Fruit fly (Drosophila melanogaster): Measurements from ENCODE around the gene CG10584.

Gene CG10584

DNA sequence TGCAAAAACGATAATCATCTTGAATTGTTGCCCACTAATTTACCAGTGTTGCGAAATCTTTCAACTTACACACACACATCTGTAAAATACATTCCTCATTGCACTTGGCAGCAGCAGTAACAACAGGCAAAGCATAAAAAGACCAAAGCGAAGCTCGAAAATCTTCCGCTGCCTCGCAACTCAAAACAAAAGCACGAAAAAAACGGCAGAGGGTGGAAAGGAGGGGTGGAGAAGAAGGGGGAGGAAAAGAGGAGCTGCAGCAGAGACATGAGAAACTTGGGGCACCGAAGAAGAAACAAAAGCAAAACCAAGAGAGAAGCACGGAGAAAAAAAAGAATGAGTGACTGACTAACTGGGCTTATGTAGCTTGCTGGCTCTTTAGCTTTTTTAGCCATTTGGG is 17.7 kb downstream of the CG10584 start (continued):
- TF ChIP-seq acj6 (GFP tag; optimal IDR thresholded peaks at IDR 0.05) (no peak), Eip93F (GFP tag; optimal IDR thresholded peaks at IDR 0.05) (peak; percentile 12), CG6163 (GFP tag; IDR thresholded peaks at IDR 0.05) (peak; percentile 78), CG11294 (GFP tag; IDR thresholded peaks at IDR 0.05) (no peak), CG10669 (GFP tag; optimal IDR thresholded peaks at IDR 0.05) (no peak), CG1621 (tag; optimal IDR thresholded peaks at IDR 0.05) (peak; percentile 38), CG8319 (GFP tag; optimal IDR thresholded peaks at IDR 0.05) (peak; percentile 5)

DNA sequence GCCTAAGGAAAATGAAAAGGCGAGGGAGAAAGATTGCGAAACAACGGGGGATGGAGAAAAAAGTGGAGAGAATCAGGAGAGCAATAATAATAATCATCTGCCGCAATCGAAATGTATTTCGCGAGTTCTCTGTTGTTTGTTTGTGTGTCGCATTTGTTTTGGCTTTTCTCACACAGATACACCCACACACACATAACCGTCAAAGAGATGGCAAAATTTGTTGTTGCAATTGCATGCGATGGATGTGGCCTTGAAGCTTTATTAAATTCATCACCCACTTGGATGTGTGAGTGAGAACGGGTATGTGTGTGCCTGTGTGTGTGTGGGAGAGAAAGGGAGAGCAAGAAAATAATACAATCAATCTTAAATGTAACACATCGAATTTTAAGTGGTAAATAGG is 19.5 kb downstream of the CG10584 start:
- peak; percentile 23 for TF ChIP-seq vri (GFP tag; optimal IDR thresholded peaks at IDR 0.05)
- TF ChIP-seq Sox102F (GFP tag; optimal IDR thresholded peaks at IDR 0.05) = no peak
- TF ChIP-seq Sox14 (GFP tag; optimal IDR thresholded peaks at IDR 0.05) = peak; percentile 9
- peak; percentile 64 for TF ChIP-seq svp (GFP tag)

DNA sequence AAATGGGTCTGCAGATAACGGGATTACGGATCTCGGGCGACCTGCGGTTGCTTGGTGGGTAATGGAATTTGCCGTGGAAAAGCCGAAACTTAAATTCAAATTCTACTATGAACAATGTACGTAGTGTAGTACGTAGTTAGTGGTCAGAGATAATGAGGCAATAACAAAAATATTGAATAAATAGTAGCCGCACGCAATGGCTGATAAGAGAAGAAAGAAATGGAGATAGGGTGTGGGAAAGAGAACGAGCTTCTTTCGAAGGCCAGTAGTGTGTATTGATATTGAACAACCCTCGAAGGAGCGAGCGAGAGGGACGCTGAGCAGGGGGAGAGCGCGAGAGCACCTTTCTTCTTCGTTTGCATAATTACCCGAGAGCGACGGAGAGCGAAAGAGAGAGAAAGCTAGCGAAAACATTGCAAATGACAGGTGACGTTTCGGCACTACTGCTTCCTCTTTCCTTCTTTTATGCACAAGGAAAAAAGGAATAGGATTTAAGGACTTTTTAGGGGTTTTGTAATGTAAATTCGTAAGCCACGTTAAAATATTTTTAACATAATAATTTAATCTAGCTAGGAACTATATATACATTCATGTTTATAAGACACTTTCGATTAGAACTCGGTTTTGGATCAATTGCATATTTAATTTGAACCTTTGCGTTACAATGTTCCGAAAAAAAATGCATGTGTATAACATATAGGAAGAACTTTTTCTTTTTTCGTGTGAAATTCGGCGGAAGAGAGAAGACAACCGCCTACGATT is 20.1 kb downstream of the CG10584 start:
- TF ChIP-seq CG1621 (tag; optimal IDR thresholded peaks at IDR 0.05) (no peak), fd85E (GFP tag; optimal IDR thresholded peaks at IDR 0.05) (no peak), Gug (GFP tag; IDR thresholded peaks at IDR 0.05) (no peak), CG34406 (GFP tag; optimal IDR thresholded peaks at IDR 0.05) (peak; percentile 50), Eip93F (GFP tag; optimal IDR thresholded peaks at IDR 0.05) (no peak), Ets21C (GFP tag; optimal IDR thresholded peaks at IDR 0.05) (no peak), CG8119 (GFP tag; IDR thresholded peaks at IDR 0.05) (peak; percentile 75), Eip75B (GFP tag; optimal IDR thresholded peaks at IDR 0.05) (no peak), dac (GFP tag; optimal IDR thresholded peaks at IDR 0.05) (no peak), CG32006 (GFP tag; optimal IDR thresholded peaks at IDR 0.05) (peak; percentile 87), OdsH (GFP tag; optimal IDR thresholded peaks at IDR 0.05) (peak; percentile 72), cyc (GFP tag; optimal IDR thresholded peaks at IDR 0.05) (peak; percentile 43), Sox14 (GFP tag; optimal IDR thresholded peaks at IDR 0.05) (peak; percentile 30), CG7368 (GFP tag; optimal IDR thresholded peaks at IDR 0.05) (no peak), CG10631 (GFP tag; optimal IDR thresholded peaks at IDR 0.05) (peak; percentile 32), CG3919 (GFP tag; optimal IDR thresholded peaks at IDR 0.05) (peak; percentile 32), CG6792 (GFP tag; optimal IDR thresholded peaks at IDR 0.05) (no peak), topi (GFP tag; optimal IDR thresholded peaks at IDR 0.05) (peak; percentile 70), CG10669 (GFP tag; optimal IDR thresholded peaks at IDR 0.05) (peak; percentile 43), Hr38 (GFP tag; optimal IDR thresholded peaks at IDR 0.05) (no peak), CG6163 (GFP tag; IDR thresholded peaks at IDR 0.05) (peak; percentile 50; the same call in 2 of the 3 replicates), Sox15 (GFP tag; optimal IDR thresholded peaks at IDR 0.05) (peak; percentile 15), CG8319 (GFP tag; optimal IDR thresholded peaks at IDR 0.05) (no peak), CG11902 (GFP tag; optimal IDR thresholded peaks at IDR 0.05) (no peak), CG9139 (GFP tag; optimal IDR thresholded peaks at IDR 0.05) (no peak), fd59A (GFP tag; optimal IDR thresholded peaks at IDR 0.05) (peak; percentile 9), lz (GFP tag; optimal IDR thresholded peaks at IDR 0.05) (no peak), Hr4 (GFP tag; optimal IDR thresholded peaks at IDR 0.05) (peak; percentile 75), CG11762 (GFP tag; optimal IDR thresholded peaks at IDR 0.05; ENCODE audit: insufficient read depth) (peak; percentile 21), dsx (GFP tag; optimal IDR thresholded peaks at IDR 0.05; ENCODE audit: poor library complexity, severe bottlenecking) (peak; percentile 13), acj6 (GFP tag; optimal IDR thresholded peaks at IDR 0.05) (peak; percentile 44), Ets96B (tag; optimal IDR thresholded peaks at IDR 0.05) (peak; percentile 25), ss (GFP tag; optimal IDR thresholded peaks at IDR 0.05) (peak; percentile 3 to 8), CG6808 (GFP tag; optimal IDR thresholded peaks at IDR 0.05) (no peak), fkh (GFP tag; optimal IDR thresholded peaks at IDR 0.05) (peak; percentile 69), vri (GFP tag; optimal IDR thresholded peaks at IDR 0.05) (peak; percentile 6), CG16779 (tag; optimal IDR thresholded peaks at IDR 0.05) (no peak), Eip78C (GFP tag) (peak; percentile 86), Blimp-1 (GFP tag; optimal IDR thresholded peaks at IDR 0.05) (no peak), Sox102F (GFP tag; optimal IDR thresholded peaks at IDR 0.05) (peak; percentile 45), CG8632 (GFP tag; optimal IDR thresholded peaks at IDR 0.05) (peak; percentile 33), CG31627 (GFP tag; optimal IDR thresholded peaks at IDR 0.05) (peak; percentile 47), Smox (GFP tag; optimal IDR thresholded peaks at IDR 0.05) (peak; percentile 59)
